Worm (Caenorhabditis elegans) whole organism, L1 larva: Measurements from ENCODE around the gene sqv-6.
A peak's percentile ranks its signal among the peaks of the same experiment; 100 is the strongest.

Source experiments
- C04F5.9 ChIP-seq: sonication (generic microtip); optimal IDR thresholded peaks from 2 replicates; lab custom pipeline; 2016; ENCODE audit warnings: missing genetic modification characterization, missing compliant biosample characterization
- F16B12.6 ChIP-seq: fragments of 150-350 bp; optimal IDR thresholded peaks from 2 replicates; lab custom pipeline; 2014; ENCODE audit warnings: missing biosample characterization, missing genetic modification characterization
- aha-1 ChIP-seq: fragments of 150-350 bp; optimal IDR thresholded peaks from 2 replicates; lab custom pipeline; 2014; ENCODE audit warnings: missing biosample characterization, missing genetic modification characterization
- aly-2 ChIP-seq: fragments of 150-350 bp; optimal IDR thresholded peaks from 2 replicates; lab custom pipeline; 2014; ENCODE audit warnings: missing biosample characterization, missing genetic modification characterization
- ceh-8 ChIP-seq: fragments of 200-800 bp; sonication (Bioruptor generic); optimal IDR thresholded peaks from 2 replicates; lab custom pipeline; 2018; ENCODE audit warnings: mild to moderate bottlenecking, missing genetic modification characterization, moderate library complexity, missing compliant biosample characterization
- ceh-82 ChIP-seq, 3 experiments: fragments of 150-350 bp in 1 of 3; sonication (generic microtip) in 2 of 3; optimal IDR thresholded peaks; 2 replicates each; lab custom pipeline; 2014 to 2017; ENCODE audit warnings: missing biosample characterization in 3 of 3, missing genetic modification characterization in 3 of 3
- ceh-88 ChIP-seq: fragments of 200-800 bp; sonication (Bioruptor generic); IDR thresholded peaks from 2 replicates; pipeline ENCODE4 v1.3.6; 2022; ENCODE audit warnings: missing genetic modification characterization, missing compliant biosample characterization
- ceh-90 ChIP-seq: sonication (generic microtip); optimal IDR thresholded peaks from 2 replicates; lab custom pipeline; 2016; ENCODE audit warnings: missing genetic modification characterization, missing compliant biosample characterization
- ces-1 ChIP-seq: fragments of 150-350 bp; optimal IDR thresholded peaks from 2 replicates; lab custom pipeline; 2014; ENCODE audit warnings: missing biosample characterization, missing genetic modification reagents, missing genetic modification characterization
- dsc-1 ChIP-seq: sonication (generic microtip); optimal IDR thresholded peaks from 2 replicates; lab custom pipeline; 2016; ENCODE audit warnings: mild to moderate bottlenecking, missing genetic modification characterization, missing compliant biosample characterization
- efl-1 ChIP-seq, 4 experiments: fragments of 150-350 bp; optimal IDR thresholded peaks in 3 of 4; peaks in 1 of 4; 1 replicate in 1 of 4; 2 replicates in 3 of 4; lab custom pipeline; 2014; ENCODE audit warnings: missing biosample characterization in 2 of 4, missing genetic modification characterization in 2 of 4, missing genetic modification reagents in 2 of 4
- efl-3 ChIP-seq: fragments of 200-800 bp; sonication (Bioruptor generic); optimal IDR thresholded peaks from 2 replicates; lab custom pipeline; 2018; ENCODE audit warnings: mild to moderate bottlenecking, missing genetic modification characterization, missing compliant biosample characterization
- elt-3 ChIP-seq, 6 experiments: fragments of 150-350 bp in 1 of 6; sonication (generic microtip); optimal IDR thresholded peaks; 2 replicates each; lab custom pipeline; 2017 to 2018; ENCODE audit warnings: missing biosample characterization in 6 of 6, missing genetic modification characterization in 6 of 6, inconsistent platforms in 1 of 6
- ets-5 ChIP-seq: fragments of 200-800 bp; sonication (Bioruptor generic); IDR thresholded peaks from 2 replicates; pipeline ENCODE4 v1.3.6; 2022; ENCODE audit warnings: missing genetic modification characterization, missing compliant biosample characterization
- fkh-10 ChIP-seq: sonication (generic microtip); optimal IDR thresholded peaks from 2 replicates; lab custom pipeline; 2017; ENCODE audit warnings: missing biosample characterization, missing genetic modification reagents, missing genetic modification characterization
- fkh-4 ChIP-seq: sonication (generic microtip); optimal IDR thresholded peaks from 2 replicates; lab custom pipeline; 2016; ENCODE audit warnings: missing compliant biosample characterization, missing genetic modification characterization, borderline replicate concordance
- fkh-8 ChIP-seq: sonication (generic microtip); optimal IDR thresholded peaks from 2 replicates; lab custom pipeline; 2016; ENCODE audit warnings: mild to moderate bottlenecking, missing genetic modification characterization, missing compliant biosample characterization
- hlh-4 ChIP-seq: sonication (generic microtip); optimal IDR thresholded peaks from 2 replicates; lab custom pipeline; 2016; ENCODE audit warnings: mild to moderate bottlenecking, missing genetic modification characterization, missing compliant biosample characterization
- hpl-2 ChIP-seq: fragments of 150-350 bp; optimal IDR thresholded peaks from 2 replicates; lab custom pipeline; 2014; ENCODE audit warnings: missing biosample characterization, missing genetic modification reagents, missing genetic modification characterization
- irx-1 ChIP-seq: sonication (generic microtip); optimal IDR thresholded peaks from 2 replicates; lab custom pipeline; 2016; ENCODE audit warnings: missing genetic modification characterization, missing compliant biosample characterization
- nhr-11 ChIP-seq: fragments of 150-350 bp; optimal IDR thresholded peaks from 2 replicates; lab custom pipeline; 2014; ENCODE audit warnings: missing biosample characterization, missing genetic modification characterization
- nhr-20 ChIP-seq: sonication (generic microtip); optimal IDR thresholded peaks from 2 replicates; lab custom pipeline; 2016; ENCODE audit warnings: mild to moderate bottlenecking, missing genetic modification characterization, missing compliant biosample characterization
- nhr-76 ChIP-seq: sonication (generic microtip); optimal IDR thresholded peaks from 2 replicates; lab custom pipeline; 2017; ENCODE audit warnings: missing biosample characterization, missing genetic modification characterization
- pqm-1 ChIP-seq: sonication (generic microtip); optimal IDR thresholded peaks from 3 replicates; lab custom pipeline; 2017; ENCODE audit warnings: missing biosample characterization, missing genetic modification characterization
- snu-23 ChIP-seq: sonication (generic microtip); optimal IDR thresholded peaks from 2 replicates; lab custom pipeline; 2016; ENCODE audit warnings: missing genetic modification characterization, missing compliant biosample characterization
- swsn-7 ChIP-seq: sonication (generic microtip); optimal IDR thresholded peaks from 2 replicates; lab custom pipeline; 2016; ENCODE audit warnings: missing genetic modification characterization, missing compliant biosample characterization
- tbx-2 ChIP-seq: sonication (generic microtip); optimal IDR thresholded peaks from 2 replicates; lab custom pipeline; 2016; ENCODE audit warnings: missing genetic modification characterization, missing compliant biosample characterization
- tlp-1 ChIP-seq: fragments of 150-350 bp; optimal IDR thresholded peaks from 2 replicates; lab custom pipeline; 2014; ENCODE audit warnings: missing biosample characterization, missing genetic modification characterization
- unc-86 ChIP-seq: sonication (generic microtip); optimal IDR thresholded peaks from 2 replicates; lab custom pipeline; 2016; ENCODE audit warnings: missing genetic modification characterization, missing compliant biosample characterization
- unc-98 ChIP-seq: fragments of 200-800 bp; sonication (Bioruptor generic); IDR thresholded peaks from 2 replicates; pipeline ENCODE4 v1.3.6; 2022; ENCODE audit warnings: missing genetic modification characterization, missing compliant biosample characterization
- zag-1 ChIP-seq: fragments of 150-350 bp; optimal IDR thresholded peaks from 2 replicates; lab custom pipeline; 2014; ENCODE audit warnings: missing biosample characterization, missing genetic modification characterization
- zip-4 ChIP-seq: fragments of 200-800 bp; sonication (Bioruptor generic); optimal IDR thresholded peaks from 2 replicates; lab custom pipeline; 2018; ENCODE audit warnings: mild to moderate bottlenecking, missing genetic modification characterization, moderate library complexity, missing compliant biosample characterization
- ztf-11 ChIP-seq, 2 experiments: sonication (generic microtip); optimal IDR thresholded peaks; 2 replicates each; lab custom pipeline; 2016 to 2017; ENCODE audit warnings: missing genetic modification characterization in 2 of 2, missing biosample characterization in 1 of 2, missing compliant biosample characterization in 1 of 2
- ztf-4 ChIP-seq: fragments of 150-350 bp; optimal IDR thresholded peaks from 2 replicates; lab custom pipeline; 2014; ENCODE audit warnings: missing biosample characterization, missing genetic modification characterization

Gene sqv-6

ce11 chrV:966164-966563 lies 1.6 kb upstream of the sqv-6 start (continued):
- TF ChIP-seq dsc-1 (peak; percentile 6), zip-4 (no peak), ceh-8 (GFP tag; lab: Kevin White, UChicago) (peak; percentile 6), unc-86 (peak; percentile 16), aha-1 (tag; lab: Kevin White, UChicago) (no peak), aly-2 (tag; lab: Kevin White, UChicago) (no peak), ceh-88 (no peak), snu-23 (GFP tag; lab: Kevin White, UChicago) (peak; percentile 3), ztf-4 (tag; lab: Kevin White, UChicago) (no peak), nhr-20 (tag; lab: Kevin White, UChicago) (no peak), ets-5 (GFP tag; lab: Robert Waterston, UW) (no peak), hlh-4 (tag; lab: Kevin White, UChicago) (no peak), tlp-1 (tag; lab: Kevin White, UChicago) (no peak), ces-1 (peak; percentile 93), hpl-2 (GFP tag; lab: Kevin White, UChicago) (no peak)

ce11 chrV:949760-950159 lies 14.8 kb downstream of the sqv-6 start, which contains the start of gene Y50D4C.6:
Y50D4C.6 (minus strand) TSS chrV:949860.
- TF ChIP-seq elt-3 (tag; optimal IDR thresholded peaks at IDR 0.05; lab: Kevin White, UChicago) = no peak
- TF ChIP-seq ets-5 (GFP tag; lab: Robert Waterston, UW) = no peak
- no peak for TF ChIP-seq nhr-11
- TF ChIP-seq ces-1 = no peak
- no peak for TF ChIP-seq fkh-4 (tag; lab: Kevin White, UChicago)
- no peak for TF ChIP-seq unc-98 (GFP tag; lab: Robert Waterston, UW)

- TF ChIP-seq efl-1 (optimal IDR thresholded peaks at IDR 0.05; lab: Kevin White, UChicago) = no peak
- TF ChIP-seq efl-1 (GFP tag; optimal IDR thresholded peaks at IDR 0.05 in 1 of 2; lab: Kevin White, UChicago) = peak in 1 of 2 experiments; percentile 52
- TF ChIP-seq ceh-88 = no peak
Observed at ce11 chrV:949084-949483, 15.5 kb downstream of the sqv-6 start.

- TF ChIP-seq nhr-76 (tag; lab: Kevin White, UChicago) = no peak
- no peak for TF ChIP-seq ztf-11 (tag; optimal IDR thresholded peaks at IDR 0.05; lab: Kevin White, UChicago)
- no peak for TF ChIP-seq efl-3 (GFP tag; lab: Kevin White, UChicago)
- TF ChIP-seq tlp-1 (tag; lab: Kevin White, UChicago) = no peak
- TF ChIP-seq swsn-7 (tag; lab: Kevin White, UChicago) = no peak
- no peak for TF ChIP-seq ceh-88
- no peak for TF ChIP-seq irx-1 (tag; lab: Kevin White, UChicago)
- no peak for TF ChIP-seq zag-1
- TF ChIP-seq fkh-4 (tag; lab: Kevin White, UChicago) = no peak
- TF ChIP-seq tbx-2 (tag; lab: Kevin White, UChicago) = no peak
- TF ChIP-seq C04F5.9 (tag; lab: Kevin White, UChicago) = no peak
- no peak for TF ChIP-seq pqm-1 (tag; lab: Kevin White, UChicago)
- TF ChIP-seq ceh-90 (tag; lab: Kevin White, UChicago) = no peak
- no peak for TF ChIP-seq nhr-11
- TF ChIP-seq, all 84 proteins: peak for 0
Observed at ce11 chrV:945828-946227, 18.8 kb downstream of the sqv-6 start.

- TF ChIP-seq ceh-82 (tag; optimal IDR thresholded peaks at IDR 0.05; lab: Kevin White, UChicago) (no peak), hlh-4 (tag; lab: Kevin White, UChicago) (no peak), F16B12.6 (tag; lab: Kevin White, UChicago) (no peak), fkh-8 (tag; lab: Kevin White, UChicago) (no peak), fkh-10 (no peak)
Observed at ce11 chrV:945144-945543, 19.4 kb downstream of the sqv-6 start, which contains the start of gene Y50D4C.3. Y50D4C.3 (minus strand) TSS chrV:945244.
